Fruit fly (Drosophila melanogaster) whole organism, embryonic: Measurements from ENCODE around the gene ss.

ENCODE experiments used
- Atf6 ChIP-seq: fragments of 200-800 bp; sonication (Bioruptor generic); IDR thresholded peaks from 2 replicates; pipeline ENCODE4 v1.3.6; 2022; ENCODE audit warnings: missing biosample characterization, missing genetic modification characterization
- BEAF-32 ChIP-seq: fragments of 200-800 bp; sonication (Bioruptor generic); optimal IDR thresholded peaks from 3 replicates; lab custom pipeline; 2017; ENCODE audit warnings: missing biosample characterization, missing genetic modification characterization, mild to moderate bottlenecking, moderate library complexity, missing genetic modification reagents
- BtbVII ChIP-seq: fragments of 200-800 bp; sonication (Bioruptor generic); optimal IDR thresholded peaks from 3 replicates; lab custom pipeline; 2017; ENCODE audit warnings: missing biosample characterization, mild to moderate bottlenecking, missing genetic modification characterization
- CG10654 ChIP-seq: fragments of 200-800 bp; sonication (Bioruptor generic); optimal IDR thresholded peaks from 2 replicates; lab custom pipeline; 2016; ENCODE audit warnings: missing biosample characterization, missing genetic modification characterization
- CG11560 ChIP-seq: fragments of 200-800 bp; sonication (Bioruptor generic); IDR thresholded peaks from 3 replicates; pipeline ENCODE4 v1.3.6; 2022; ENCODE audit warnings: missing biosample characterization, missing genetic modification characterization
- CG12219 ChIP-seq: fragments of 200-800 bp; sonication (Bioruptor generic); optimal IDR thresholded peaks from 3 replicates; lab custom pipeline; 2018; ENCODE audit warnings: missing biosample characterization, mild to moderate bottlenecking, missing genetic modification characterization
- CG17359 ChIP-seq: fragments of 200-800 bp; sonication (Bioruptor generic); optimal IDR thresholded peaks from 3 replicates; lab custom pipeline; 2018; ENCODE audit warnings: missing biosample characterization, mild to moderate bottlenecking, missing genetic modification characterization, moderate library complexity
- CG18011 ChIP-seq: fragments of 200-800 bp; sonication (Bioruptor generic); optimal IDR thresholded peaks from 2 replicates; lab custom pipeline; 2017; ENCODE audit warnings: missing biosample characterization, missing genetic modification characterization, mild to moderate bottlenecking, moderate library complexity, missing genotype
- CG18476 ChIP-seq: fragments of 200-800 bp; sonication (Bioruptor generic); optimal IDR thresholded peaks from 2 replicates; lab custom pipeline; 2016; ENCODE audit warnings: missing biosample characterization, mild to moderate bottlenecking, missing genetic modification characterization
- CG2129 ChIP-seq: fragments of 200-800 bp; sonication (Bioruptor generic); IDR thresholded peaks from 2 replicates; pipeline ENCODE4 v1.3.6; 2022; ENCODE audit warnings: missing biosample characterization, missing genetic modification characterization; ENCODE audit not compliant: partially characterized antibody
- CG2678 ChIP-seq: fragments of 200-800 bp; sonication (Bioruptor generic); optimal IDR thresholded peaks from 3 replicates; lab custom pipeline; 2019; ENCODE audit warnings: missing biosample characterization, mild to moderate bottlenecking, missing genetic modification characterization, moderate library complexity
- CG31365 ChIP-seq: fragments of 200-800 bp; sonication (Bioruptor generic); optimal IDR thresholded peaks from 2 replicates; lab custom pipeline; 2018; ENCODE audit warnings: missing biosample characterization, mild to moderate bottlenecking, missing genetic modification characterization
- CG33213 ChIP-seq: fragments of 200-800 bp; sonication (Bioruptor generic); optimal IDR thresholded peaks from 3 replicates; lab custom pipeline; 2016; ENCODE audit warnings: missing biosample characterization, missing genetic modification characterization
- CG34224 ChIP-seq: fragments of 200-800 bp; sonication (Bioruptor generic); IDR thresholded peaks from 3 replicates; pipeline ENCODE4 v1.3.6; 2022; ENCODE audit warnings: missing biosample characterization, missing genetic modification characterization; ENCODE audit not compliant: partially characterized antibody
- CG3838 ChIP-seq: fragments of 200-800 bp; sonication (Bioruptor generic); optimal IDR thresholded peaks from 3 replicates; lab custom pipeline; 2016; ENCODE audit warnings: missing biosample characterization, missing genetic modification characterization
- CG42726 ChIP-seq: fragments of 200-800 bp; sonication (Bioruptor generic); IDR thresholded peaks from 2 replicates; pipeline ENCODE4 v1.3.6; 2022; ENCODE audit warnings: missing biosample characterization, missing genetic modification characterization; ENCODE audit not compliant: partially characterized antibody
- CG4360 ChIP-seq: fragments of 200-800 bp; sonication (Bioruptor generic); IDR thresholded peaks from 2 replicates; pipeline ENCODE4 v1.3.6; 2022; ENCODE audit warnings: missing biosample characterization, missing genetic modification characterization
- CG6272 ChIP-seq: fragments of 200-800 bp; sonication (Bioruptor generic); IDR thresholded peaks from 2 replicates; pipeline ENCODE4 v1.3.6; 2022; ENCODE audit warnings: missing biosample characterization, missing genetic modification characterization
- CG6654 ChIP-seq: fragments of 200-800 bp; sonication (Bioruptor generic); optimal IDR thresholded peaks from 2 replicates; lab custom pipeline; 2017; ENCODE audit warnings: missing biosample characterization, mild to moderate bottlenecking, missing genetic modification characterization
- CG7372 ChIP-seq: fragments of 200-800 bp; sonication (Bioruptor generic); IDR thresholded peaks from 2 replicates; pipeline ENCODE4 v1.3.6; 2022; ENCODE audit warnings: missing biosample characterization, missing genetic modification characterization
- CG8281 ChIP-seq: fragments of 200-800 bp; sonication (Bioruptor generic); optimal IDR thresholded peaks from 2 replicates; lab custom pipeline; 2018; ENCODE audit warnings: missing biosample characterization, mild to moderate bottlenecking, missing genetic modification characterization, moderate library complexity
- HLH54F ChIP-seq: fragments of 200-800 bp; sonication (Bioruptor generic); optimal IDR thresholded peaks from 3 replicates; lab custom pipeline; 2016; ENCODE audit warnings: missing biosample characterization, missing genetic modification characterization
- Hr39 ChIP-seq: fragments of >200 bp; optimal IDR thresholded peaks from 2 replicates; lab custom pipeline; 2017
- Lpt ChIP-seq: fragments of >200 bp; optimal IDR thresholded peaks from 2 replicates; lab custom pipeline; 2018; ENCODE audit warnings: missing biosample characterization, missing genetic modification characterization
- Nf-YB ChIP-seq: fragments of 200-800 bp; sonication (Bioruptor generic); optimal IDR thresholded peaks from 3 replicates; lab custom pipeline; 2019; ENCODE audit warnings: missing biosample characterization, mild to moderate bottlenecking, missing genetic modification characterization, moderate library complexity
- Nf-YC ChIP-seq: fragments of 200-800 bp; optimal IDR thresholded peaks from 3 replicates; lab custom pipeline; 2019; ENCODE audit warnings: missing biosample characterization, mild to moderate bottlenecking, missing genetic modification characterization, moderate library complexity
- Opbp ChIP-seq: fragments of 200-800 bp; sonication (Bioruptor generic); IDR thresholded peaks from 3 replicates; pipeline ENCODE4 v1.3.6; 2022; ENCODE audit warnings: missing biosample characterization, missing genetic modification characterization; ENCODE audit not compliant: partially characterized antibody
- Pdp1 ChIP-seq, 2 experiments: fragments of 200-800 bp; sonication (Bioruptor generic); optimal IDR thresholded peaks; 3 replicates each; lab custom pipeline; 2016; ENCODE audit warnings: missing biosample characterization in 2 of 2, missing genetic modification characterization in 2 of 2, mild to moderate bottlenecking in 1 of 2, moderate library complexity in 1 of 2
- Poxn ChIP-seq: fragments of 200-800 bp; sonication (Bioruptor generic); IDR thresholded peaks from 2 replicates; pipeline ENCODE4 v1.3.6; 2022; ENCODE audit warnings: missing biosample characterization, missing genetic modification characterization
- Side ChIP-seq: fragments of 200-800 bp; sonication (Bioruptor generic); optimal IDR thresholded peaks from 2 replicates; lab custom pipeline; 2016; ENCODE audit warnings: missing biosample characterization, missing genetic modification characterization
- Sry-β ChIP-seq: fragments of 200-800 bp; sonication (Bioruptor generic); optimal IDR thresholded peaks from 2 replicates; lab custom pipeline; 2018; ENCODE audit warnings: missing biosample characterization, mild to moderate bottlenecking, missing genetic modification characterization, moderate library complexity
- Taf1 ChIP-seq: fragments of 200-800 bp; sonication (Bioruptor generic); IDR thresholded peaks from 2 replicates; pipeline ENCODE4 v1.3.6; 2022; ENCODE audit warnings: missing biosample characterization, missing genetic modification characterization
- Vsx1 ChIP-seq: fragments of 200-800 bp; sonication (Bioruptor generic); optimal IDR thresholded peaks from 2 replicates; lab custom pipeline; 2017; ENCODE audit warnings: missing biosample characterization, mild to moderate bottlenecking, missing genetic modification characterization, missing genetic modification reagents
- abd-A ChIP-seq: fragments of 200-800 bp; sonication (Bioruptor generic); optimal IDR thresholded peaks from 3 replicates; lab custom pipeline; 2019; ENCODE audit warnings: missing biosample characterization, mild to moderate bottlenecking, missing genetic modification characterization, moderate library complexity
- cas ChIP-seq: fragments of 200-800 bp; sonication (Bioruptor generic); IDR thresholded peaks from 2 replicates; pipeline ENCODE4 v1.3.6; 2022; ENCODE audit warnings: missing biosample characterization, missing genetic modification characterization
- ci ChIP-seq: fragments of 200-800 bp; sonication (Bioruptor generic); IDR thresholded peaks from 3 replicates; pipeline ENCODE4 v1.3.6; 2022; ENCODE audit warnings: missing biosample characterization, missing genetic modification characterization
- dati ChIP-seq: fragments of 200-800 bp; sonication (Bioruptor generic); IDR thresholded peaks from 2 replicates; pipeline ENCODE4 v1.3.6; 2022; ENCODE audit warnings: missing biosample characterization, missing genetic modification characterization
- dimm ChIP-seq: fragments of 200-800 bp; sonication (Bioruptor generic); IDR thresholded peaks from 2 replicates; pipeline ENCODE4 v1.3.6; 2022; ENCODE audit warnings: missing biosample characterization, missing genetic modification characterization
- dmrt99B ChIP-seq: fragments of 200-800 bp; sonication (Bioruptor generic); optimal IDR thresholded peaks from 2 replicates; lab custom pipeline; 2018; ENCODE audit warnings: missing biosample characterization, mild to moderate bottlenecking, missing genetic modification characterization, moderate library complexity
- gce ChIP-seq: fragments of 200-800 bp; sonication (Bioruptor generic); IDR thresholded peaks from 3 replicates; pipeline ENCODE4 v1.3.6; 2022; ENCODE audit warnings: missing biosample characterization, missing genetic modification characterization
- her ChIP-seq: fragments of 200-800 bp; sonication (Bioruptor generic); optimal IDR thresholded peaks from 2 replicates; lab custom pipeline; 2016; ENCODE audit warnings: missing biosample characterization, missing genetic modification characterization
- inv ChIP-seq: fragments of 200-800 bp; sonication (Bioruptor generic); IDR thresholded peaks from 2 replicates; pipeline ENCODE4 v1.3.6; 2022; ENCODE audit warnings: missing biosample characterization, missing genetic modification characterization; ENCODE audit not compliant: partially characterized antibody
- kay ChIP-seq: fragments of 200-800 bp; sonication (Bioruptor generic); optimal IDR thresholded peaks from 2 replicates; lab custom pipeline; 2016; ENCODE audit warnings: missing biosample characterization, missing genetic modification characterization
- lmd ChIP-seq: fragments of 200-800 bp; sonication (Bioruptor generic); IDR thresholded peaks from 2 replicates; pipeline ENCODE4 v1.3.6; 2022; ENCODE audit warnings: missing biosample characterization, missing genetic modification characterization
- nmo ChIP-seq: fragments of 200-800 bp; sonication (Bioruptor generic); optimal IDR thresholded peaks from 2 replicates; lab custom pipeline; 2018; ENCODE audit warnings: missing biosample characterization, mild to moderate bottlenecking, missing genetic modification characterization, moderate library complexity
- p53 ChIP-seq: fragments of 200-800 bp; sonication (Bioruptor generic); optimal IDR thresholded peaks from 2 replicates; lab custom pipeline; 2016; ENCODE audit warnings: missing biosample characterization, missing genetic modification characterization
- peb ChIP-seq: fragments of 200-800 bp; sonication (Bioruptor generic); IDR thresholded peaks from 2 replicates; pipeline ENCODE4 v1.3.6; 2022; ENCODE audit warnings: missing biosample characterization, missing genetic modification characterization
- pho ChIP-seq: fragments of 200-800 bp; sonication (Bioruptor generic); optimal IDR thresholded peaks from 2 replicates; lab custom pipeline; 2016; ENCODE audit warnings: missing biosample characterization, missing genetic modification characterization
- pnt ChIP-seq: fragments of 200-800 bp; sonication (Bioruptor generic); optimal IDR thresholded peaks from 3 replicates; lab custom pipeline; 2016; ENCODE audit warnings: missing biosample characterization, missing genetic modification characterization
- sc ChIP-seq, 3 experiments: fragments of >200 bp in 2 of 3; fragments of 200-800 bp in 1 of 3; sonication (Bioruptor generic) in 1 of 3; optimal IDR thresholded peaks; 2 replicates in 2 of 3; 3 replicates in 1 of 3; lab custom pipeline; 2017; ENCODE audit warnings: mild to moderate bottlenecking in 1 of 3, missing biosample characterization in 1 of 3, missing genetic modification characterization in 1 of 3, missing genetic modification reagents in 1 of 3
- sim ChIP-seq: fragments of 200-800 bp; sonication (Bioruptor generic); IDR thresholded peaks from 2 replicates; pipeline ENCODE4 v1.3.6; 2022; ENCODE audit warnings: missing biosample characterization, missing genetic modification characterization

ss gene

DNA sequence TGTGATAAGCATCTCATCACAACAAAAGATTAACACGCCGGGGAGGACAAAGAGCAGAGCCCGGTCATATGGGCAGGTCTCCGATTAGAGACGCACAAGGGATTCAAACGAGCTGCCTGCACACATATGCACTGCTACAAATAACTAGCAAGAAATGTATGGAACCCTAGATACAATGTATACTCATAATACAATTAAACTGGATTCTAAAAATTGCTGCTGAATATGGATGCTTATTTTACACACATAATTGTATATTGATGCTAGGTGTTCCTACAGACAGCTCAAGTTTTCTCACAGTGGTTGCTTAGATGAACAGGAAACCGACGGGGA lies 66.5 kb downstream of the ss start (continued):
- no peak for TF ChIP-seq dimm (GFP tag; lab: Robert Waterston, UW)
- TF ChIP-seq Sry-β (GFP tag; lab: Kevin White, UChicago) = no peak
- no peak for TF ChIP-seq p53 (GFP tag; lab: Kevin White, UChicago)
- no peak for TF ChIP-seq gce
- TF ChIP-seq sim = peak; percentile 52; the same call in 1 of the 2 replicates
- TF ChIP-seq Taf1 (GFP tag; lab: Robert Waterston, UW) = no peak
- no peak for TF ChIP-seq CG31365 (tag; lab: Kevin White, UChicago)
- TF ChIP-seq CG17359 (tag; lab: Kevin White, UChicago) = peak; percentile 59
- no peak for TF ChIP-seq BEAF-32 (GFP tag; lab: Kevin White, UChicago)
- 0 out of 2 replicates have a peak, but pooled peaks have one; percentile 20 for TF ChIP-seq peb (GFP tag; lab: Robert Waterston, UW)
- TF ChIP-seq CG34224 (GFP tag; lab: Robert Waterston, UW) = no peak
- TF ChIP-seq Vsx1 (GFP tag; lab: Kevin White, UChicago) = no peak
- TF ChIP-seq dmrt99B (tag; lab: Kevin White, UChicago) = peak; percentile 37
- TF ChIP-seq Lpt = no peak
- peak; percentile 48 for TF ChIP-seq CG12219 (GFP tag; lab: Kevin White, UChicago)
- no peak for TF ChIP-seq sc (optimal IDR thresholded peaks at IDR 0.05; lab: Kevin White, UChicago)
- TF ChIP-seq sc (GFP tag; optimal IDR thresholded peaks at IDR 0.05; lab: Kevin White, UChicago) = no peak
- TF ChIP-seq kay (GFP tag; lab: Kevin White, UChicago) = no peak
- no peak for TF ChIP-seq CG11560 (tag; lab: Robert Waterston, UW)
- no peak for TF ChIP-seq Poxn
- TF ChIP-seq lmd (GFP tag; lab: Robert Waterston, UW) = peak; percentile 60
- TF ChIP-seq pho (GFP tag; lab: Kevin White, UChicago) = no peak
- no peak for TF ChIP-seq her (GFP tag; lab: Kevin White, UChicago)
- TF ChIP-seq Side (GFP tag; lab: Kevin White, UChicago) = peak; percentile 67
- TF ChIP-seq BtbVII (GFP tag; lab: Kevin White, UChicago) = no peak
- TF ChIP-seq CG2129 = no peak
- TF ChIP-seq Nf-YB = no peak
- TF ChIP-seq CG6654 (GFP tag; lab: Kevin White, UChicago) = no peak
- peak; percentile 74; the same call in 2 of the 3 replicates for TF ChIP-seq ci (GFP tag; lab: Robert Waterston, UW)
- no peak for TF ChIP-seq CG33213 (GFP tag; lab: Kevin White, UChicago)
- TF ChIP-seq Hr39 (lab: Kevin White, UChicago) = no peak
- 0 out of 2 replicates have a peak, but pooled peaks have one; percentile 27 for TF ChIP-seq CG6272 (GFP tag; lab: Robert Waterston, UW)
- TF ChIP-seq inv (GFP tag; lab: Robert Waterston, UW) = no peak
- TF ChIP-seq CG4360 = no peak
- TF ChIP-seq CG18476 (GFP tag; lab: Kevin White, UChicago) = peak; percentile 35
- no peak for TF ChIP-seq CG42726 (GFP tag; lab: Robert Waterston, UW)
- TF ChIP-seq CG8281 (tag; lab: Kevin White, UChicago) = no peak
- no peak for TF ChIP-seq CG7372 (GFP tag; lab: Robert Waterston, UW)
- no peak for TF ChIP-seq CG3838 (GFP tag; lab: Kevin White, UChicago)
- peak; percentile 55 to 58 for TF ChIP-seq Pdp1 (GFP tag; optimal IDR thresholded peaks at IDR 0.05; lab: Kevin White, UChicago)
- peak; percentile 61 for TF ChIP-seq nmo (GFP tag; lab: Kevin White, UChicago)
- TF ChIP-seq CG10654 (GFP tag; lab: Kevin White, UChicago) = peak; percentile 13
- no peak for TF ChIP-seq CG18011 (GFP tag; lab: Kevin White, UChicago)
- peak; percentile 27 for TF ChIP-seq CG2678 (tag; lab: Kevin White, UChicago)
- TF ChIP-seq abd-A (tag; lab: Kevin White, UChicago) = no peak
- no peak for TF ChIP-seq Atf6 (GFP tag; lab: Robert Waterston, UW)
- no peak for TF ChIP-seq Nf-YC
- TF ChIP-seq HLH54F = peak; percentile 7
- no peak for TF ChIP-seq Opbp (GFP tag; lab: Robert Waterston, UW)
- 0 out of 2 replicates have a peak, but pooled peaks have one; percentile 6 for TF ChIP-seq cas (GFP tag; lab: Robert Waterston, UW)
- TF ChIP-seq pnt (GFP tag; lab: Kevin White, UChicago) = peak; percentile 63
- 0 out of 2 replicates have a peak, but pooled peaks have one; percentile 27 for TF ChIP-seq dati (GFP tag; lab: Robert Waterston, UW)
